Worm (Caenorhabditis elegans) whole organism, young adult: ENCODE data around the gene myrf-1.

ENCODE experiments used
- akir-1 ChIP-seq: fragments of 200-800 bp; sonication (Bioruptor generic); optimal IDR thresholded peaks from 2 replicates; lab custom pipeline; 2018; ENCODE audit warnings: mild to moderate bottlenecking, missing genetic modification characterization, moderate library complexity, missing compliant biosample characterization
- cebp-2 ChIP-seq: fragments of 200-800 bp; sonication (Bioruptor generic); IDR thresholded peaks from 2 replicates; pipeline ENCODE4 v1.3.6; 2022; ENCODE audit warnings: missing genetic modification characterization, missing compliant biosample characterization
- ztf-26 ChIP-seq: sonication (generic microtip); optimal IDR thresholded peaks from 2 replicates; lab custom pipeline; 2017; ENCODE audit warnings: missing genetic modification characterization, missing compliant biosample characterization

- TF ChIP-seq ztf-26 (tag; lab: Kevin White, UChicago) (no peak), akir-1 (no peak), cebp-2 (GFP tag; lab: Robert Waterston, UW) (no peak)
Measured at ce11 chrII:10494467-10494866, 7.9 kb downstream of the myrf-1 start, which contains the start of gene ZK666.14.
